Worm (Caenorhabditis elegans): Measurements from ENCODE around the gene srt-45.

DNA sequence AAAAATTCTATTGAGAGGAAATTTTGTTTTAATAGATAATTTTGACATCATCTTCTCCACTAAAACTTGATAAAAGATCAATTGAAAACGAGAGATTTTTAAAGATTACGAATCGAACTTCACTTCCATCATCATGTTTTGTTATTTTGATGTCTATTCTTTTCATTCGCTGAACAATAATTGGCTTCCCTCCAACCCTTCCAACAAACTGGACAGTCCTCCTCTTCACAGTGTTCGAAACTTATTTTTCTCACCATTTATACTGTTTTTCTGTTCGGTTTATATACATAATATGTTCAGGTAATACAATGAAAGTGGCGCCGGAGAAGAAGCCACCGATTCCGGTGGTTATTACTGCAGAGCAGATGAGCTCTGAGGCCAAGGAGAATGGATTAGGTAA, 23.2 kb upstream of the srt-45 start, which contains the start of gene M162.5:
- TF ChIP-seq ztf-11 (tag; optimal IDR thresholded peaks at IDR 0.05) (no peak), elt-1 (tag; optimal IDR thresholded peaks at IDR 0.05; ENCODE audit: borderline replicate concordance, insufficient read depth) (no peak), ceh-83 (GFP tag; optimal IDR thresholded peaks at IDR 0.05) (no peak), unc-120 (tag; optimal IDR thresholded peaks at IDR 0.05; ENCODE audit: poor library complexity, severe bottlenecking) (no peak), tbx-8 (GFP tag; optimal IDR thresholded peaks at IDR 0.05) (no peak), snpc-4 (tag; optimal IDR thresholded peaks at IDR 0.05) (no peak)
